Worm (Caenorhabditis elegans) whole organism, young adult: ENCODE data around the gene twk-17.

ENCODE experiments used
- F55B11.4 ChIP-seq: sonication (generic microtip); optimal IDR thresholded peaks from 2 replicates; lab custom pipeline; 2016; ENCODE audit warnings: missing compliant biosample characterization, missing genetic modification characterization, borderline replicate concordance; ENCODE audit not compliant: insufficient read depth
- Y53F4B.3 ChIP-seq: fragments of 200-800 bp; sonication (Bioruptor generic); IDR thresholded peaks from 2 replicates; pipeline ENCODE4 v1.3.6; 2022; ENCODE audit warnings: missing genetic modification reagents, missing genetic modification characterization, missing compliant biosample characterization
- Y53G8AR.9 ChIP-seq: fragments of 200-800 bp; sonication (Bioruptor generic); conservative IDR thresholded peaks from 2 replicates; pipeline ENCODE4 v1.3.6; 2022; ENCODE audit warnings: missing genetic modification reagents, missing genetic modification characterization, missing compliant biosample characterization
- ceh-100 ChIP-seq: fragments of 200-800 bp; sonication (Bioruptor generic); IDR thresholded peaks from 2 replicates; pipeline ENCODE4 v1.3.6; 2022; ENCODE audit warnings: missing genetic modification reagents, missing genetic modification characterization, missing compliant biosample characterization
- hmg-20 ChIP-seq: fragments of 200-800 bp; sonication (Bioruptor generic); IDR thresholded peaks from 2 replicates; pipeline ENCODE4 v1.3.6; 2022; ENCODE audit warnings: missing genetic modification reagents, missing genetic modification characterization, missing compliant biosample characterization
- nhr-179 ChIP-seq: sonication (generic microtip); optimal IDR thresholded peaks from 2 replicates; lab custom pipeline; 2016; ENCODE audit warnings: mild to moderate bottlenecking, missing genetic modification characterization, missing compliant biosample characterization
- nhr-90 ChIP-seq: sonication (generic microtip); optimal IDR thresholded peaks from 2 replicates; lab custom pipeline; 2016; ENCODE audit warnings: missing genotype, mild to moderate bottlenecking, missing genetic modification characterization, missing compliant biosample characterization
- pha-4 ChIP-seq: fragments of 150-350 bp; sonication (generic microtip); optimal IDR thresholded peaks from 2 replicates; lab custom pipeline; 2014; ENCODE audit warnings: missing biosample characterization, missing genetic modification reagents, missing genetic modification characterization
- rcor-1 ChIP-seq: fragments of 200-800 bp; sonication (Bioruptor generic); IDR thresholded peaks from 2 replicates; pipeline ENCODE4 v1.3.6; 2022; ENCODE audit warnings: missing genetic modification reagents, missing genetic modification characterization, missing compliant biosample characterization

- no peak for TF ChIP-seq rcor-1
- no peak for TF ChIP-seq hmg-20 (GFP tag; lab: Robert Waterston, UW)
- TF ChIP-seq pha-4 = no peak
- TF ChIP-seq Y53F4B.3 (GFP tag; lab: Robert Waterston, UW) = no peak
- TF ChIP-seq nhr-90 (tag; lab: Kevin White, UChicago) = no peak
- no peak for TF ChIP-seq F55B11.4 (tag; lab: Kevin White, UChicago)
- no peak for TF ChIP-seq nhr-179 (tag; lab: Kevin White, UChicago)
- TF ChIP-seq ceh-100 = no peak
- TF ChIP-seq Y53G8AR.9 = no peak
These were observed 25.7 kb downstream of the twk-17 start for ce11 chrX:7582223-7582622.
